Fruit fly (Drosophila melanogaster) whole organism, embryonic: ENCODE data around the gene CG7248.

Experiments used
- Asciz ChIP-seq: fragments of 200-800 bp; sonication (Bioruptor generic); optimal IDR thresholded peaks from 2 replicates; lab custom pipeline; 2017; ENCODE audit warnings: missing biosample characterization, mild to moderate bottlenecking, missing genetic modification characterization, missing genetic modification reagents
- Blimp-1 ChIP-seq: fragments of 200-800 bp; sonication (Bioruptor generic); optimal IDR thresholded peaks from 3 replicates; lab custom pipeline; 2018; ENCODE audit warnings: missing biosample characterization, missing genetic modification characterization, mild to moderate bottlenecking, moderate library complexity, missing genetic modification reagents
- CG10147 ChIP-seq: fragments of 200-800 bp; sonication (Bioruptor generic); optimal IDR thresholded peaks from 2 replicates; lab custom pipeline; 2019; ENCODE audit warnings: missing biosample characterization, mild to moderate bottlenecking, missing genetic modification characterization, moderate library complexity
- CG10431 ChIP-seq: fragments of 200-800 bp; sonication (Bioruptor generic); optimal IDR thresholded peaks from 3 replicates; lab custom pipeline; 2018; ENCODE audit warnings: missing biosample characterization, mild to moderate bottlenecking, missing genetic modification characterization
- CG12236 ChIP-seq: fragments of 200-800 bp; sonication (Bioruptor generic); optimal IDR thresholded peaks from 2 replicates; lab custom pipeline; 2016; ENCODE audit warnings: missing biosample characterization, missing genetic modification characterization
- CG15479 ChIP-seq: fragments of 200-800 bp; sonication (Bioruptor generic); optimal IDR thresholded peaks from 3 replicates; lab custom pipeline; 2019; ENCODE audit warnings: missing biosample characterization, mild to moderate bottlenecking, missing genetic modification characterization, moderate library complexity
- CG15601 ChIP-seq: fragments of 200-800 bp; sonication (Bioruptor generic); optimal IDR thresholded peaks from 3 replicates; lab custom pipeline; 2019; ENCODE audit warnings: missing biosample characterization, mild to moderate bottlenecking, missing genetic modification characterization, moderate library complexity
- CG16813 ChIP-seq: fragments of 200-800 bp; sonication (Bioruptor generic); IDR thresholded peaks from 3 replicates; pipeline ENCODE4 v1.3.6; 2022; ENCODE audit warnings: missing biosample characterization, missing genetic modification characterization; ENCODE audit not compliant: partially characterized antibody
- CG18262 ChIP-seq: fragments of 200-800 bp; optimal IDR thresholded peaks from 3 replicates; lab custom pipeline; 2019; ENCODE audit warnings: missing biosample characterization, mild to moderate bottlenecking, missing genetic modification characterization, moderate library complexity
- CG18599 ChIP-seq: fragments of 200-800 bp; sonication (Bioruptor generic); optimal IDR thresholded peaks from 3 replicates; lab custom pipeline; 2017; ENCODE audit warnings: missing biosample characterization, missing genetic modification characterization, mild to moderate bottlenecking, moderate library complexity, missing genetic modification reagents
- CG31388 ChIP-seq: fragments of 200-800 bp; sonication (Bioruptor generic); optimal IDR thresholded peaks from 2 replicates; lab custom pipeline; 2016; ENCODE audit warnings: missing biosample characterization, missing genetic modification characterization
- CG3163 ChIP-seq: fragments of 200-800 bp; sonication (Bioruptor generic); optimal IDR thresholded peaks from 3 replicates; lab custom pipeline; 2016; ENCODE audit warnings: missing biosample characterization, missing genetic modification characterization
- CG33557 ChIP-seq: fragments of 200-800 bp; sonication (Bioruptor generic); optimal IDR thresholded peaks from 2 replicates; lab custom pipeline; 2019; ENCODE audit warnings: missing biosample characterization, mild to moderate bottlenecking, missing genetic modification characterization, moderate library complexity
- CG4730 ChIP-seq: fragments of 200-800 bp; sonication (Bioruptor generic); IDR thresholded peaks from 2 replicates; pipeline ENCODE4 v1.3.6; 2022; ENCODE audit warnings: missing biosample characterization, missing genetic modification characterization
- CG5953 ChIP-seq: fragments of 200-800 bp; sonication (Bioruptor generic); IDR thresholded peaks from 2 replicates; pipeline ENCODE4 v1.3.6; 2022; ENCODE audit warnings: missing biosample characterization, missing genetic modification characterization
- CG6272 ChIP-seq: fragments of 200-800 bp; sonication (Bioruptor generic); IDR thresholded peaks from 2 replicates; pipeline ENCODE4 v1.3.6; 2022; ENCODE audit warnings: missing biosample characterization, missing genetic modification characterization
- CG6689 ChIP-seq: fragments of 200-800 bp; sonication (Bioruptor generic); IDR thresholded peaks from 2 replicates; pipeline ENCODE4 v1.3.6; 2022; ENCODE audit warnings: missing biosample characterization, missing genetic modification characterization
- CG6791 ChIP-seq: fragments of 200-800 bp; sonication (Bioruptor generic); IDR thresholded peaks from 3 replicates; pipeline ENCODE4 v1.3.6; 2022; ENCODE audit warnings: missing biosample characterization, missing genetic modification characterization; ENCODE audit not compliant: partially characterized antibody
- CG7928 ChIP-seq: fragments of 200-800 bp; sonication (Bioruptor generic); optimal IDR thresholded peaks from 2 replicates; lab custom pipeline; 2017; ENCODE audit warnings: missing biosample characterization, mild to moderate bottlenecking, missing genetic modification characterization
- Camta ChIP-seq: fragments of 200-800 bp; sonication (Bioruptor generic); optimal IDR thresholded peaks from 2 replicates; lab custom pipeline; 2016; ENCODE audit warnings: missing biosample characterization, missing genetic modification characterization
- D ChIP-seq, 2 experiments: fragments of 200-800 bp in 1 of 2; fragments of >200 bp in 1 of 2; sonication (Bioruptor generic) in 1 of 2; optimal IDR thresholded peaks; 2 replicates in 1 of 2; 3 replicates in 1 of 2; lab custom pipeline; 2017; ENCODE audit warnings: mild to moderate bottlenecking in 1 of 2, missing biosample characterization in 1 of 2, missing genetic modification characterization in 1 of 2, missing genetic modification reagents in 1 of 2
- Dip2 ChIP-seq: fragments of 200-800 bp; sonication (Bioruptor generic); IDR thresholded peaks from 2 replicates; pipeline ENCODE4 v1.3.6; 2022; ENCODE audit warnings: missing biosample characterization, missing genetic modification characterization
- Ets97D ChIP-seq: fragments of 200-800 bp; sonication (Bioruptor generic); optimal IDR thresholded peaks from 3 replicates; lab custom pipeline; 2016; ENCODE audit warnings: missing biosample characterization, missing genetic modification characterization
- H2.0 ChIP-seq: fragments of 200-800 bp; sonication (Bioruptor generic); IDR thresholded peaks from 2 replicates; pipeline ENCODE4 v1.3.6; 2022; ENCODE audit warnings: missing biosample characterization, missing genetic modification characterization
- Hand ChIP-seq: fragments of 200-800 bp; sonication (Bioruptor generic); optimal IDR thresholded peaks from 2 replicates; lab custom pipeline; 2017; ENCODE audit warnings: mild to moderate bottlenecking, missing biosample characterization, missing genetic modification reagents, missing genetic modification characterization
- Meics ChIP-seq: fragments of 200-800 bp; sonication (Bioruptor generic); optimal IDR thresholded peaks from 2 replicates; lab custom pipeline; 2017; ENCODE audit warnings: missing biosample characterization, mild to moderate bottlenecking, missing genetic modification characterization
- Opbp ChIP-seq: fragments of 200-800 bp; sonication (Bioruptor generic); IDR thresholded peaks from 3 replicates; pipeline ENCODE4 v1.3.6; 2022; ENCODE audit warnings: missing biosample characterization, missing genetic modification characterization; ENCODE audit not compliant: partially characterized antibody
- PHDP ChIP-seq: fragments of 200-800 bp; sonication (Bioruptor generic); optimal IDR thresholded peaks from 3 replicates; lab custom pipeline; 2018; ENCODE audit warnings: missing biosample characterization, mild to moderate bottlenecking, missing genetic modification characterization, moderate library complexity
- Ravus ChIP-seq: fragments of 200-800 bp; sonication (Bioruptor generic); IDR thresholded peaks from 2 replicates; pipeline ENCODE4 v1.3.6; 2022; ENCODE audit warnings: missing biosample characterization, missing genetic modification characterization
- Side ChIP-seq: fragments of 200-800 bp; sonication (Bioruptor generic); optimal IDR thresholded peaks from 2 replicates; lab custom pipeline; 2016; ENCODE audit warnings: missing biosample characterization, missing genetic modification characterization
- Six4 ChIP-seq: fragments of 200-800 bp; sonication (Bioruptor generic); optimal IDR thresholded peaks from 2 replicates; lab custom pipeline; 2016; ENCODE audit warnings: missing biosample characterization, missing genetic modification characterization
- amos ChIP-seq: fragments of 200-800 bp; sonication (Bioruptor generic); IDR thresholded peaks from 2 replicates; pipeline ENCODE4 v1.3.6; 2022; ENCODE audit warnings: missing biosample characterization, missing genetic modification characterization; ENCODE audit not compliant: partially characterized antibody
- cg ChIP-seq: fragments of 200-800 bp; sonication (Bioruptor generic); optimal IDR thresholded peaks from 3 replicates; lab custom pipeline; 2019; ENCODE audit warnings: missing biosample characterization, mild to moderate bottlenecking, missing genetic modification characterization, moderate library complexity
- chif ChIP-seq, 2 experiments: fragments of 200-800 bp; sonication (Bioruptor generic); optimal IDR thresholded peaks; 3 replicates each; lab custom pipeline; 2016; ENCODE audit warnings: missing biosample characterization in 2 of 2, missing genetic modification characterization in 2 of 2
- chinmo ChIP-seq: fragments of 200-800 bp; sonication (Bioruptor generic); IDR thresholded peaks from 4 replicates; pipeline ENCODE4 v1.3.6; 2022; ENCODE audit warnings: missing biosample characterization, missing genetic modification characterization; ENCODE audit not compliant: partially characterized antibody
- disco-r ChIP-seq: fragments of 200-800 bp; sonication (Bioruptor generic); optimal IDR thresholded peaks from 2 replicates; lab custom pipeline; 2016; ENCODE audit warnings: missing biosample characterization, missing genetic modification characterization
- dmrt11E ChIP-seq: fragments of 200-800 bp; sonication (Bioruptor generic); optimal IDR thresholded peaks from 3 replicates; lab custom pipeline; 2018; ENCODE audit warnings: missing biosample characterization, mild to moderate bottlenecking, missing genetic modification characterization, moderate library complexity
- en ChIP-seq: fragments of 200-800 bp; sonication (Bioruptor generic); optimal IDR thresholded peaks from 2 replicates; lab custom pipeline; 2016; ENCODE audit warnings: missing biosample characterization, missing genetic modification characterization
- jigr1 ChIP-seq: fragments of 200-800 bp; sonication (Bioruptor generic); IDR thresholded peaks from 3 replicates; pipeline ENCODE4 v1.3.6; 2022; ENCODE audit warnings: missing biosample characterization, missing genetic modification characterization
- mld ChIP-seq: fragments of 200-800 bp; sonication (Bioruptor generic); IDR thresholded peaks from 3 replicates; pipeline ENCODE4 v1.3.6; 2022; ENCODE audit warnings: missing biosample characterization, missing genetic modification characterization; ENCODE audit not compliant: partially characterized antibody
- oc ChIP-seq: fragments of 200-800 bp; sonication (Bioruptor generic); optimal IDR thresholded peaks from 2 replicates; lab custom pipeline; 2018; ENCODE audit warnings: missing biosample characterization, mild to moderate bottlenecking, missing genetic modification characterization, moderate library complexity
- onecut ChIP-seq: fragments of 200-800 bp; sonication (Bioruptor generic); IDR thresholded peaks from 2 replicates; pipeline ENCODE4 v1.3.6; 2022; ENCODE audit warnings: missing biosample characterization, missing genetic modification characterization
- pan ChIP-seq, 4 experiments: fragments of >200 bp in 3 of 4; fragments of 200-800 bp in 1 of 4; sonication (Bioruptor generic) in 1 of 4; optimal IDR thresholded peaks in 3 of 4; IDR thresholded peaks in 1 of 4; 2 replicates each; pipeline versions ENCODE4 v1.3.6 to Lab custom; 2017 to 2022; ENCODE audit warnings: missing biosample characterization in 2 of 4, missing genetic modification characterization in 2 of 4, mixed read lengths in 1 of 4
- pb ChIP-seq: fragments of 200-800 bp; sonication (Bioruptor generic); optimal IDR thresholded peaks from 3 replicates; lab custom pipeline; 2016; ENCODE audit warnings: missing biosample characterization, missing genetic modification characterization
- shn ChIP-seq: fragments of 200-800 bp; sonication (Bioruptor generic); optimal IDR thresholded peaks from 3 replicates; lab custom pipeline; 2016; ENCODE audit warnings: missing biosample characterization, missing genetic modification characterization
- stwl ChIP-seq: fragments of 200-800 bp; sonication (Bioruptor generic); optimal IDR thresholded peaks from 3 replicates; lab custom pipeline; 2018; ENCODE audit warnings: missing biosample characterization, mild to moderate bottlenecking, missing genetic modification characterization, moderate library complexity
- unpg ChIP-seq: fragments of 200-800 bp; sonication (Bioruptor generic); optimal IDR thresholded peaks from 3 replicates; lab custom pipeline; 2018; ENCODE audit warnings: missing biosample characterization, mild to moderate bottlenecking, missing genetic modification characterization, moderate library complexity
- vfl ChIP-seq: fragments of 200-800 bp; sonication (Bioruptor generic); optimal IDR thresholded peaks from 2 replicates; lab custom pipeline; 2016; ENCODE audit warnings: missing biosample characterization, missing genetic modification characterization
- zf30C ChIP-seq: fragments of 200-800 bp; sonication (Bioruptor generic); optimal IDR thresholded peaks from 3 replicates; lab custom pipeline; 2018; ENCODE audit warnings: missing biosample characterization, mild to moderate bottlenecking, missing genetic modification characterization

CG7248 gene

DNA sequence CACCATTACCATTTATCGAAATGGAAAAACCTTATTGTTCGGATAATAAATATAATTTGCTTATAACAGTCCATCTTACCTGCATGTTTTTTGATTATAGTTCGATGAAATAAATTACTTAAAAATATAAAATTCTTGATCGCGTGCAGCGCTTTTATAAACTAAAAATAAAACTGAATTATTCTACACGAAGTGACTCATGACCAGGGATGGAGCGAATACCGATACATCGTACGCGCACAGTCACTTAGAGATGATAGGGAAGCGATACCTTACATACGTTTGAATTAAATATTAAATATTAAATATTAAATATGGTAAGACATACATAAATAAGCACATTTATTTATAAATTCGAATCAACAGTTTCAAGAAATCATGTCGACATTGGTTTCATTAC, 39.1 kb downstream of the CG7248 start, which contains the start of gene viaf (continued):
- TF ChIP-seq Camta (GFP tag; lab: Kevin White, UChicago) (no peak), chif (GFP tag; optimal IDR thresholded peaks at IDR 0.05; lab: Kevin White, UChicago) (no peak), pan (optimal IDR thresholded peaks at IDR 0.05; lab: Kevin White, UChicago) (no peak), pan (GFP tag; optimal IDR thresholded peaks at IDR 0.05 in 1 of 2, IDR thresholded peaks at IDR 0.05 in 1 of 2) (peak in 1 of 2 experiments; percentile 42), CG7928 (GFP tag; lab: Kevin White, UChicago) (peak; percentile 95), dmrt11E (tag; lab: Kevin White, UChicago) (peak; percentile 55), pb (GFP tag; lab: Kevin White, UChicago) (no peak), CG10147 (GFP tag; lab: Kevin White, UChicago) (no peak), Ravus (GFP tag; lab: Robert Waterston, UW) (no peak), CG10431 (GFP tag; lab: Kevin White, UChicago) (no peak), Asciz (GFP tag; lab: Kevin White, UChicago) (no peak), Side (GFP tag; lab: Kevin White, UChicago) (no peak), CG15601 (tag; lab: Kevin White, UChicago) (no peak), Ets97D (GFP tag; lab: Kevin White, UChicago) (peak; percentile 23), CG33557 (peak; percentile 42), cg (GFP tag; lab: Kevin White, UChicago) (no peak), Blimp-1 (no peak), CG6791 (GFP tag; lab: Robert Waterston, UW) (peak; percentile 95), stwl (tag; lab: Kevin White, UChicago) (peak; percentile 78), H2.0 (peak; percentile 42; the same call in 1 of the 2 replicates), shn (GFP tag; lab: Kevin White, UChicago) (no peak), oc (tag; lab: Kevin White, UChicago) (no peak), disco-r (GFP tag; lab: Kevin White, UChicago) (no peak), onecut (no peak), CG6272 (GFP tag; lab: Robert Waterston, UW) (peak; percentile 34), CG5953 (GFP tag; lab: Robert Waterston, UW) (no peak), zf30C (no peak), CG18262 (no peak), Meics (GFP tag; lab: Kevin White, UChicago) (no peak), PHDP (tag; lab: Kevin White, UChicago) (no peak), CG3163 (no peak), CG15479 (GFP tag; lab: Kevin White, UChicago) (no peak), chinmo (GFP tag; lab: Robert Waterston, UW) (peak; percentile 83; the same call in 2 of the 4 replicates), unpg (no peak), amos (GFP tag; lab: Robert Waterston, UW) (peak; percentile 96), CG6689 (GFP tag; lab: Robert Waterston, UW) (no peak), Opbp (GFP tag; lab: Robert Waterston, UW) (peak; percentile 97), Hand (GFP tag; lab: Kevin White, UChicago) (no peak), Six4 (GFP tag; lab: Kevin White, UChicago) (peak; percentile 45), CG31388 (no peak), D (optimal IDR thresholded peaks at IDR 0.05; lab: Kevin White, UChicago) (no peak), D (GFP tag; optimal IDR thresholded peaks at IDR 0.05; lab: Kevin White, UChicago) (no peak), en (GFP tag; lab: Kevin White, UChicago) (no peak), jigr1 (GFP tag; lab: Robert Waterston, UW) (peak; percentile 75; the same call in 2 of the 3 replicates), CG4730 (GFP tag; lab: Robert Waterston, UW) (no peak), vfl (GFP tag; lab: Kevin White, UChicago) (no peak), CG16813 (GFP tag; lab: Robert Waterston, UW) (peak; percentile 90), mld (peak; percentile 85; the same call in 1 of the 3 replicates), CG18599 (GFP tag; lab: Kevin White, UChicago) (no peak), Dip2 (GFP tag; lab: Robert Waterston, UW) (no peak), CG12236 (no peak)
